Fruit fly (Drosophila melanogaster) whole organism, prepupa: Measurements from ENCODE around the gene Epp.

Experiments used
- Blimp-1 ChIP-seq: fragments of 200-800 bp; sonication (Bioruptor generic); optimal IDR thresholded peaks from 3 replicates; lab custom pipeline; 2017; ENCODE audit warnings: missing biosample characterization, missing genetic modification characterization, mild to moderate bottlenecking, moderate library complexity, missing genetic modification reagents
- CG10631 ChIP-seq: fragments of 200-800 bp; sonication (Bioruptor generic); optimal IDR thresholded peaks from 2 replicates; lab custom pipeline; 2016; ENCODE audit warnings: missing biosample characterization, missing genetic modification characterization
- CG10669 ChIP-seq: fragments of 200-800 bp; sonication (Bioruptor generic); optimal IDR thresholded peaks from 3 replicates; lab custom pipeline; 2018; ENCODE audit warnings: missing biosample characterization, mild to moderate bottlenecking, missing genetic modification characterization, moderate library complexity
- CG11294 ChIP-seq: fragments of 200-800 bp; sonication (Bioruptor generic); IDR thresholded peaks from 2 replicates; pipeline ENCODE4 v1.3.6; 2022; ENCODE audit warnings: missing biosample characterization, missing genetic modification characterization
- CG11762 ChIP-seq: fragments of 200-800 bp; sonication (Bioruptor generic); optimal IDR thresholded peaks from 3 replicates; lab custom pipeline; 2016; ENCODE audit warnings: missing biosample characterization, missing genetic modification characterization; ENCODE audit not compliant: insufficient read depth
- CG11902 ChIP-seq: fragments of 200-800 bp; sonication (Bioruptor generic); optimal IDR thresholded peaks from 3 replicates; lab custom pipeline; 2016; ENCODE audit warnings: missing biosample characterization, missing genetic modification characterization
- CG1621 ChIP-seq: fragments of 200-800 bp; sonication (Bioruptor generic); optimal IDR thresholded peaks from 3 replicates; lab custom pipeline; 2018; ENCODE audit warnings: missing biosample characterization, mild to moderate bottlenecking, missing genetic modification characterization
- CG16779 ChIP-seq: fragments of 200-800 bp; sonication (Bioruptor generic); optimal IDR thresholded peaks from 3 replicates; lab custom pipeline; 2017; ENCODE audit warnings: missing biosample characterization, mild to moderate bottlenecking, missing genetic modification characterization
- CG3032 ChIP-seq: fragments of 200-800 bp; optimal IDR thresholded peaks from 2 replicates; lab custom pipeline; 2019; ENCODE audit warnings: missing biosample characterization, mild to moderate bottlenecking, missing genetic modification characterization, moderate library complexity
- CG32006 ChIP-seq: fragments of 200-800 bp; sonication (Bioruptor generic); optimal IDR thresholded peaks from 3 replicates; lab custom pipeline; 2017; ENCODE audit warnings: missing biosample characterization, mild to moderate bottlenecking, missing genetic modification characterization
- CG34406 ChIP-seq: fragments of 200-800 bp; sonication (Bioruptor generic); optimal IDR thresholded peaks from 3 replicates; lab custom pipeline; 2016; ENCODE audit warnings: missing biosample characterization, missing genetic modification characterization
- CG3919 ChIP-seq: fragments of 200-800 bp; sonication (Bioruptor generic); optimal IDR thresholded peaks from 3 replicates; lab custom pipeline; 2016; ENCODE audit warnings: missing biosample characterization, missing genetic modification characterization
- CG4318 ChIP-seq: fragments of 200-800 bp; sonication (Bioruptor generic); optimal IDR thresholded peaks from 3 replicates; lab custom pipeline; 2017; ENCODE audit warnings: missing biosample characterization, mild to moderate bottlenecking, missing genetic modification characterization
- CG6163 ChIP-seq: fragments of 200-800 bp; sonication (Bioruptor generic); IDR thresholded peaks from 3 replicates; pipeline ENCODE4 v1.3.6; 2022; ENCODE audit warnings: missing biosample characterization, missing genetic modification characterization
- CG6276 ChIP-seq: fragments of 200-800 bp; sonication (Bioruptor generic); optimal IDR thresholded peaks from 2 replicates; lab custom pipeline; 2017; ENCODE audit warnings: missing biosample characterization, mild to moderate bottlenecking, missing genetic modification characterization
- CG6792 ChIP-seq: fragments of 200-800 bp; sonication (Bioruptor generic); optimal IDR thresholded peaks from 3 replicates; lab custom pipeline; 2016; ENCODE audit warnings: missing biosample characterization, missing genetic modification characterization
- CG6808 ChIP-seq: fragments of 200-800 bp; sonication (Bioruptor generic); optimal IDR thresholded peaks from 3 replicates; lab custom pipeline; 2017; ENCODE audit warnings: missing biosample characterization, missing genetic modification characterization, mild to moderate bottlenecking, moderate library complexity, missing genetic modification reagents
- CG6854 ChIP-seq: fragments of 200-800 bp; sonication (Bioruptor generic); optimal IDR thresholded peaks from 2 replicates; lab custom pipeline; 2017; ENCODE audit warnings: missing biosample characterization, mild to moderate bottlenecking, missing genetic modification characterization
- CG8119 ChIP-seq: fragments of 200-800 bp; sonication (Bioruptor generic); IDR thresholded peaks from 3 replicates; pipeline ENCODE4 v1.3.6; 2022; ENCODE audit warnings: missing biosample characterization, missing genetic modification characterization
- CG8319 ChIP-seq: fragments of 200-800 bp; sonication (Bioruptor generic); optimal IDR thresholded peaks from 3 replicates; lab custom pipeline; 2016; ENCODE audit warnings: missing biosample characterization, missing genetic modification characterization
- CG9139 ChIP-seq: fragments of 200-800 bp; sonication (Bioruptor generic); optimal IDR thresholded peaks from 3 replicates; lab custom pipeline; 2017; ENCODE audit warnings: missing biosample characterization, mild to moderate bottlenecking, missing genetic modification characterization
- Eip75B ChIP-seq: fragments of 200-800 bp; sonication (Bioruptor generic); optimal IDR thresholded peaks from 3 replicates; lab custom pipeline; 2016; ENCODE audit warnings: missing biosample characterization, missing genetic modification characterization
- Eip78C ChIP-seq: fragments of 200-800 bp; sonication (Bioruptor generic); peaks from one replicate; lab custom pipeline; 2016; ENCODE audit warnings: missing biosample characterization, missing genetic modification characterization
- Eip93F ChIP-seq: fragments of 200-800 bp; sonication (Bioruptor generic); optimal IDR thresholded peaks from 2 replicates; lab custom pipeline; 2016; ENCODE audit warnings: missing biosample characterization, mild to moderate bottlenecking, missing genetic modification characterization
- Gug ChIP-seq: fragments of 200-800 bp; sonication (Bioruptor generic); IDR thresholded peaks from 2 replicates; pipeline ENCODE4 v1.3.6; 2022; ENCODE audit warnings: missing biosample characterization, missing genetic modification characterization
- Hr38 ChIP-seq: sonication (Bioruptor generic); optimal IDR thresholded peaks from 2 replicates; lab custom pipeline; 2016; ENCODE audit warnings: missing biosample characterization, missing genetic modification characterization
- Hr39 ChIP-seq: fragments of 200-800 bp; sonication (Bioruptor generic); optimal IDR thresholded peaks from 2 replicates; lab custom pipeline; 2016; ENCODE audit warnings: missing biosample characterization, missing genetic modification characterization
- Hr4 ChIP-seq: fragments of 200-800 bp; sonication (Bioruptor generic); optimal IDR thresholded peaks from 3 replicates; lab custom pipeline; 2016; ENCODE audit warnings: missing biosample characterization, missing genetic modification characterization
- OdsH ChIP-seq: fragments of 200-800 bp; sonication (Bioruptor generic); optimal IDR thresholded peaks from 3 replicates; lab custom pipeline; 2016; ENCODE audit warnings: missing biosample characterization, missing genetic modification characterization
- Sox14 ChIP-seq: fragments of 200-800 bp; sonication (Bioruptor generic); optimal IDR thresholded peaks from 3 replicates; lab custom pipeline; 2016; ENCODE audit warnings: missing biosample characterization, missing genetic modification characterization
- Sox15 ChIP-seq: fragments of 200-800 bp; sonication (Bioruptor generic); optimal IDR thresholded peaks from 3 replicates; lab custom pipeline; 2016; ENCODE audit warnings: missing biosample characterization, missing genetic modification characterization
- achi ChIP-seq: fragments of 200-800 bp; sonication (Bioruptor generic); optimal IDR thresholded peaks from 3 replicates; lab custom pipeline; 2016; ENCODE audit warnings: missing biosample characterization, missing genetic modification characterization
- acj6 ChIP-seq: fragments of 200-800 bp; sonication (Bioruptor generic); optimal IDR thresholded peaks from 3 replicates; lab custom pipeline; 2016; ENCODE audit warnings: missing biosample characterization, missing genetic modification characterization
- cyc ChIP-seq: fragments of 200-800 bp; sonication (Bioruptor generic); optimal IDR thresholded peaks from 3 replicates; lab custom pipeline; 2016; ENCODE audit warnings: missing biosample characterization, missing genetic modification characterization
- dac ChIP-seq: fragments of 200-800 bp; sonication (Bioruptor generic); optimal IDR thresholded peaks from 2 replicates; lab custom pipeline; 2017; ENCODE audit warnings: missing biosample characterization, mild to moderate bottlenecking, missing genetic modification characterization
- eg ChIP-seq: fragments of 200-800 bp; sonication (Bioruptor generic); IDR thresholded peaks from 3 replicates; pipeline ENCODE4 v1.3.6; 2022; ENCODE audit warnings: missing biosample characterization, missing genetic modification characterization
- fd85E ChIP-seq: fragments of 200-800 bp; sonication (Bioruptor generic); optimal IDR thresholded peaks from 3 replicates; lab custom pipeline; 2016; ENCODE audit warnings: missing biosample characterization, missing genetic modification characterization
- fkh ChIP-seq: fragments of 200-800 bp; sonication (Bioruptor generic); optimal IDR thresholded peaks from 3 replicates; lab custom pipeline; 2017; ENCODE audit warnings: missing biosample characterization, mild to moderate bottlenecking, missing genetic modification characterization, moderate library complexity
- lz ChIP-seq: fragments of 200-800 bp; sonication (Bioruptor generic); optimal IDR thresholded peaks from 3 replicates; lab custom pipeline; 2016; ENCODE audit warnings: missing biosample characterization, missing genetic modification characterization
- net ChIP-seq: fragments of 200-800 bp; sonication (Bioruptor generic); optimal IDR thresholded peaks from 3 replicates; lab custom pipeline; 2016; ENCODE audit warnings: missing biosample characterization, missing genetic modification characterization
- pdm3 ChIP-seq: fragments of 200-800 bp; sonication (Bioruptor generic); optimal IDR thresholded peaks from 3 replicates; lab custom pipeline; 2016; ENCODE audit warnings: missing biosample characterization, missing genetic modification characterization
- salr ChIP-seq, 2 experiments: fragments of 200-800 bp; sonication (Bioruptor generic); optimal IDR thresholded peaks; 3 replicates each; lab custom pipeline; 2016 to 2018; ENCODE audit warnings: missing biosample characterization in 2 of 2, missing genetic modification characterization in 2 of 2, mild to moderate bottlenecking in 1 of 2
- ss ChIP-seq, 2 experiments: fragments of 200-800 bp; sonication (Bioruptor generic); optimal IDR thresholded peaks; 2 replicates in 1 of 2; 3 replicates in 1 of 2; lab custom pipeline; 2017 to 2018; ENCODE audit warnings: mild to moderate bottlenecking in 2 of 2, missing biosample characterization in 2 of 2, missing genetic modification characterization in 2 of 2, moderate library complexity in 1 of 2
- svp ChIP-seq: fragments of 200-800 bp; sonication (Bioruptor generic); peaks from one replicate; lab custom pipeline; 2016; ENCODE audit warnings: missing biosample characterization, missing genetic modification characterization
- topi ChIP-seq: fragments of 200-800 bp; sonication (Bioruptor generic); optimal IDR thresholded peaks from 3 replicates; lab custom pipeline; 2016; ENCODE audit warnings: missing biosample characterization, missing genetic modification characterization
- vri ChIP-seq: fragments of 200-800 bp; sonication (Bioruptor generic); optimal IDR thresholded peaks from 3 replicates; lab custom pipeline; 2016; ENCODE audit warnings: missing biosample characterization, mild to moderate bottlenecking, missing genetic modification characterization

Gene Epp

dm6 chr3R:24007775-24008506 is 15.2 kb upstream of the Epp start:
- peak; percentile 67 for TF ChIP-seq Eip78C (GFP tag; lab: Kevin White, UChicago)
- peak; percentile 58 for TF ChIP-seq CG32006
- TF ChIP-seq svp, result peak; percentile 64
- peak; percentile 57 for TF ChIP-seq CG6276
- TF ChIP-seq Hr4 (GFP tag; lab: Kevin White, UChicago), result peak; percentile 32
- no peak for TF ChIP-seq CG34406 (GFP tag; lab: Kevin White, UChicago)
- peak in 1 of 2 experiments; percentile 55 for TF ChIP-seq salr (GFP tag; optimal IDR thresholded peaks at IDR 0.05; lab: Kevin White, UChicago)
- peak; percentile 4 for TF ChIP-seq Eip75B (GFP tag; lab: Kevin White, UChicago)
- no peak for TF ChIP-seq cyc (GFP tag; lab: Kevin White, UChicago)
- 0 out of 3 replicates have a peak, but pooled peaks have one; percentile 14 for TF ChIP-seq eg (GFP tag; lab: Robert Waterston, UW)
- no peak for TF ChIP-seq dac (GFP tag; lab: Kevin White, UChicago)
- no peak for TF ChIP-seq topi (GFP tag; lab: Kevin White, UChicago)
- no peak for TF ChIP-seq ss (GFP tag; optimal IDR thresholded peaks at IDR 0.05; lab: Kevin White, UChicago)
- TF ChIP-seq net, result no peak
- TF ChIP-seq CG3919 (GFP tag; lab: Kevin White, UChicago), result peak; percentile 3
- TF ChIP-seq Sox14 (GFP tag; lab: Kevin White, UChicago), result peak; percentile 1
- peak; percentile 19 for TF ChIP-seq pdm3 (GFP tag; lab: Kevin White, UChicago)
- TF ChIP-seq fkh, result peak; percentile 71

dm6 chr3R:24006449-24007159 is 13.9 kb upstream of the Epp start:
- TF ChIP-seq vri, result peak; percentile 9
- no peak for TF ChIP-seq CG4318
- TF ChIP-seq CG11902 (GFP tag; lab: Kevin White, UChicago), result no peak
- TF ChIP-seq achi, result no peak
- peak; percentile 54 for TF ChIP-seq eg (GFP tag; lab: Robert Waterston, UW)
- TF ChIP-seq CG10631 (GFP tag; lab: Kevin White, UChicago), result no peak
- peak; percentile 22 for TF ChIP-seq lz (GFP tag; lab: Kevin White, UChicago)
- no peak for TF ChIP-seq Hr39
- peak; percentile 46 for TF ChIP-seq Gug
- no peak for TF ChIP-seq CG9139
- TF ChIP-seq CG8319 (GFP tag; lab: Kevin White, UChicago), result no peak
- no peak for TF ChIP-seq CG10669
- TF ChIP-seq fd85E (GFP tag; lab: Kevin White, UChicago), result no peak
- no peak for TF ChIP-seq salr (GFP tag; optimal IDR thresholded peaks at IDR 0.05; lab: Kevin White, UChicago)
- peak; percentile 8 for TF ChIP-seq CG6792 (GFP tag; lab: Kevin White, UChicago)
- TF ChIP-seq CG3919 (GFP tag; lab: Kevin White, UChicago), result peak; percentile 10
- no peak for TF ChIP-seq Blimp-1 (GFP tag; lab: Kevin White, UChicago)
- peak; percentile 17 for TF ChIP-seq CG6854 (GFP tag; lab: Kevin White, UChicago)
- no peak for TF ChIP-seq acj6 (GFP tag; lab: Kevin White, UChicago)
- no peak for TF ChIP-seq CG1621 (tag; lab: Kevin White, UChicago)
- no peak for TF ChIP-seq Eip93F (GFP tag; lab: Kevin White, UChicago)
- no peak for TF ChIP-seq Sox15 (GFP tag; lab: Kevin White, UChicago)
- peak; percentile 28 for TF ChIP-seq Eip75B (GFP tag; lab: Kevin White, UChicago)
- TF ChIP-seq CG6808 (GFP tag; lab: Kevin White, UChicago), result peak; percentile 14
- no peak for TF ChIP-seq Hr38 (GFP tag; lab: Kevin White, UChicago)
- TF ChIP-seq CG11762 (GFP tag; lab: Kevin White, UChicago), result no peak
- peak; percentile 54 for TF ChIP-seq Sox14 (GFP tag; lab: Kevin White, UChicago)
- no peak for TF ChIP-seq topi (GFP tag; lab: Kevin White, UChicago)
- peak; percentile 55 for TF ChIP-seq CG8119
- TF ChIP-seq dac (GFP tag; lab: Kevin White, UChicago), result peak; percentile 14
- peak; percentile 41; the same call in 1 of the 3 replicates for TF ChIP-seq CG6163 (GFP tag; lab: Robert Waterston, UW)
- no peak for TF ChIP-seq CG11294 (GFP tag; lab: Robert Waterston, UW)
- peak; percentile 22 for TF ChIP-seq CG16779
- peak; percentile 47 for TF ChIP-seq CG32006
- peak; percentile 84 for TF ChIP-seq Eip78C (GFP tag; lab: Kevin White, UChicago)
- TF ChIP-seq CG3032 (tag; lab: Kevin White, UChicago), result no peak
- peak; percentile 80 for TF ChIP-seq svp
- TF ChIP-seq CG34406 (GFP tag; lab: Kevin White, UChicago), result no peak
- peak; percentile 25 for TF ChIP-seq Hr4 (GFP tag; lab: Kevin White, UChicago)
- TF ChIP-seq OdsH (GFP tag; lab: Kevin White, UChicago), result peak; percentile 47
- TF ChIP-seq ss (GFP tag; optimal IDR thresholded peaks at IDR 0.05; lab: Kevin White, UChicago), result peak in 1 of 2 experiments; percentile 26
